Fruit fly (Drosophila melanogaster) whole organism, prepupa: ENCODE data around the gene fit.

Source experiments
- Blimp-1 ChIP-seq: fragments of 200-800 bp; sonication (Bioruptor generic); optimal IDR thresholded peaks from 3 replicates; lab custom pipeline; 2017; ENCODE audit warnings: missing biosample characterization, missing genetic modification characterization, mild to moderate bottlenecking, moderate library complexity, missing genetic modification reagents
- CG10669 ChIP-seq: fragments of 200-800 bp; sonication (Bioruptor generic); optimal IDR thresholded peaks from 3 replicates; lab custom pipeline; 2018; ENCODE audit warnings: missing biosample characterization, mild to moderate bottlenecking, missing genetic modification characterization, moderate library complexity
- CG15336 ChIP-seq: fragments of 200-800 bp; sonication (Bioruptor generic); IDR thresholded peaks from 2 replicates; pipeline ENCODE4 v1.3.6; 2022; ENCODE audit warnings: missing biosample characterization, missing genetic modification characterization
- CG3032 ChIP-seq: fragments of 200-800 bp; optimal IDR thresholded peaks from 2 replicates; lab custom pipeline; 2019; ENCODE audit warnings: missing biosample characterization, mild to moderate bottlenecking, missing genetic modification characterization, moderate library complexity
- CG31627 ChIP-seq: fragments of 200-800 bp; sonication (Bioruptor generic); optimal IDR thresholded peaks from 3 replicates; lab custom pipeline; 2016; ENCODE audit warnings: missing biosample characterization, missing genetic modification characterization
- CG34406 ChIP-seq: fragments of 200-800 bp; sonication (Bioruptor generic); optimal IDR thresholded peaks from 3 replicates; lab custom pipeline; 2016; ENCODE audit warnings: missing biosample characterization, missing genetic modification characterization
- CG3919 ChIP-seq: fragments of 200-800 bp; sonication (Bioruptor generic); optimal IDR thresholded peaks from 3 replicates; lab custom pipeline; 2016; ENCODE audit warnings: missing biosample characterization, missing genetic modification characterization
- CG6163 ChIP-seq: fragments of 200-800 bp; sonication (Bioruptor generic); IDR thresholded peaks from 3 replicates; pipeline ENCODE4 v1.3.6; 2022; ENCODE audit warnings: missing biosample characterization, missing genetic modification characterization
- CG6276 ChIP-seq: fragments of 200-800 bp; sonication (Bioruptor generic); optimal IDR thresholded peaks from 2 replicates; lab custom pipeline; 2017; ENCODE audit warnings: missing biosample characterization, mild to moderate bottlenecking, missing genetic modification characterization
- CG6792 ChIP-seq: fragments of 200-800 bp; sonication (Bioruptor generic); optimal IDR thresholded peaks from 3 replicates; lab custom pipeline; 2016; ENCODE audit warnings: missing biosample characterization, missing genetic modification characterization
- CG6808 ChIP-seq: fragments of 200-800 bp; sonication (Bioruptor generic); optimal IDR thresholded peaks from 3 replicates; lab custom pipeline; 2017; ENCODE audit warnings: missing biosample characterization, missing genetic modification characterization, mild to moderate bottlenecking, moderate library complexity, missing genetic modification reagents
- CG6854 ChIP-seq: fragments of 200-800 bp; sonication (Bioruptor generic); optimal IDR thresholded peaks from 2 replicates; lab custom pipeline; 2017; ENCODE audit warnings: missing biosample characterization, mild to moderate bottlenecking, missing genetic modification characterization
- CG8319 ChIP-seq: fragments of 200-800 bp; sonication (Bioruptor generic); optimal IDR thresholded peaks from 3 replicates; lab custom pipeline; 2016; ENCODE audit warnings: missing biosample characterization, missing genetic modification characterization
- CG8632 ChIP-seq: fragments of 200-800 bp; sonication (Bioruptor generic); optimal IDR thresholded peaks from 3 replicates; lab custom pipeline; 2016; ENCODE audit warnings: missing biosample characterization, missing genetic modification characterization
- CG9139 ChIP-seq: fragments of 200-800 bp; sonication (Bioruptor generic); optimal IDR thresholded peaks from 3 replicates; lab custom pipeline; 2017; ENCODE audit warnings: missing biosample characterization, mild to moderate bottlenecking, missing genetic modification characterization
- Eip78C ChIP-seq: fragments of 200-800 bp; sonication (Bioruptor generic); peaks from one replicate; lab custom pipeline; 2016; ENCODE audit warnings: missing biosample characterization, missing genetic modification characterization
- Eip93F ChIP-seq: fragments of 200-800 bp; sonication (Bioruptor generic); optimal IDR thresholded peaks from 2 replicates; lab custom pipeline; 2016; ENCODE audit warnings: missing biosample characterization, mild to moderate bottlenecking, missing genetic modification characterization
- Ets21C ChIP-seq: fragments of 200-800 bp; sonication (Bioruptor generic); optimal IDR thresholded peaks from 3 replicates; lab custom pipeline; 2016; ENCODE audit warnings: missing biosample characterization, missing genetic modification characterization
- Ets96B ChIP-seq: fragments of 200-800 bp; optimal IDR thresholded peaks from 2 replicates; lab custom pipeline; 2019; ENCODE audit warnings: missing biosample characterization, mild to moderate bottlenecking, missing genetic modification characterization, moderate library complexity
- Gug ChIP-seq: fragments of 200-800 bp; sonication (Bioruptor generic); IDR thresholded peaks from 2 replicates; pipeline ENCODE4 v1.3.6; 2022; ENCODE audit warnings: missing biosample characterization, missing genetic modification characterization
- Hr38 ChIP-seq: sonication (Bioruptor generic); optimal IDR thresholded peaks from 2 replicates; lab custom pipeline; 2016; ENCODE audit warnings: missing biosample characterization, missing genetic modification characterization
- Hr39 ChIP-seq: fragments of 200-800 bp; sonication (Bioruptor generic); optimal IDR thresholded peaks from 2 replicates; lab custom pipeline; 2016; ENCODE audit warnings: missing biosample characterization, missing genetic modification characterization
- Hr4 ChIP-seq: fragments of 200-800 bp; sonication (Bioruptor generic); optimal IDR thresholded peaks from 3 replicates; lab custom pipeline; 2016; ENCODE audit warnings: missing biosample characterization, missing genetic modification characterization
- Met ChIP-seq: fragments of 200-800 bp; sonication (Bioruptor generic); optimal IDR thresholded peaks from 3 replicates; lab custom pipeline; 2016; ENCODE audit warnings: missing biosample characterization, missing genetic modification characterization
- Sox14 ChIP-seq: fragments of 200-800 bp; sonication (Bioruptor generic); optimal IDR thresholded peaks from 3 replicates; lab custom pipeline; 2016; ENCODE audit warnings: missing biosample characterization, missing genetic modification characterization
- Sox15 ChIP-seq: fragments of 200-800 bp; sonication (Bioruptor generic); optimal IDR thresholded peaks from 3 replicates; lab custom pipeline; 2016; ENCODE audit warnings: missing biosample characterization, missing genetic modification characterization
- achi ChIP-seq: fragments of 200-800 bp; sonication (Bioruptor generic); optimal IDR thresholded peaks from 3 replicates; lab custom pipeline; 2016; ENCODE audit warnings: missing biosample characterization, missing genetic modification characterization
- acj6 ChIP-seq: fragments of 200-800 bp; sonication (Bioruptor generic); optimal IDR thresholded peaks from 3 replicates; lab custom pipeline; 2016; ENCODE audit warnings: missing biosample characterization, missing genetic modification characterization
- cyc ChIP-seq: fragments of 200-800 bp; sonication (Bioruptor generic); optimal IDR thresholded peaks from 3 replicates; lab custom pipeline; 2016; ENCODE audit warnings: missing biosample characterization, missing genetic modification characterization
- eg ChIP-seq: fragments of 200-800 bp; sonication (Bioruptor generic); IDR thresholded peaks from 3 replicates; pipeline ENCODE4 v1.3.6; 2022; ENCODE audit warnings: missing biosample characterization, missing genetic modification characterization
- esn ChIP-seq: fragments of 200-800 bp; sonication (Bioruptor generic); optimal IDR thresholded peaks from 2 replicates; lab custom pipeline; 2016; ENCODE audit warnings: missing biosample characterization, mild to moderate bottlenecking, missing genetic modification characterization, moderate library complexity
- fd85E ChIP-seq: fragments of 200-800 bp; sonication (Bioruptor generic); optimal IDR thresholded peaks from 3 replicates; lab custom pipeline; 2016; ENCODE audit warnings: missing biosample characterization, missing genetic modification characterization
- lz ChIP-seq: fragments of 200-800 bp; sonication (Bioruptor generic); optimal IDR thresholded peaks from 3 replicates; lab custom pipeline; 2016; ENCODE audit warnings: missing biosample characterization, missing genetic modification characterization
- pdm3 ChIP-seq: fragments of 200-800 bp; sonication (Bioruptor generic); optimal IDR thresholded peaks from 3 replicates; lab custom pipeline; 2016; ENCODE audit warnings: missing biosample characterization, missing genetic modification characterization
- spab ChIP-seq: fragments of 200-800 bp; sonication (Bioruptor generic); optimal IDR thresholded peaks from 2 replicates; lab custom pipeline; 2017; ENCODE audit warnings: missing biosample characterization, mild to moderate bottlenecking, missing genetic modification characterization, missing genetic modification reagents
- ss ChIP-seq, 2 experiments: fragments of 200-800 bp; sonication (Bioruptor generic); optimal IDR thresholded peaks; 2 replicates in 1 of 2; 3 replicates in 1 of 2; lab custom pipeline; 2017 to 2018; ENCODE audit warnings: mild to moderate bottlenecking in 2 of 2, missing biosample characterization in 2 of 2, missing genetic modification characterization in 2 of 2, moderate library complexity in 1 of 2
- svp ChIP-seq: fragments of 200-800 bp; sonication (Bioruptor generic); peaks from one replicate; lab custom pipeline; 2016; ENCODE audit warnings: missing biosample characterization, missing genetic modification characterization
- topi ChIP-seq: fragments of 200-800 bp; sonication (Bioruptor generic); optimal IDR thresholded peaks from 3 replicates; lab custom pipeline; 2016; ENCODE audit warnings: missing biosample characterization, missing genetic modification characterization
- vri ChIP-seq: fragments of 200-800 bp; sonication (Bioruptor generic); optimal IDR thresholded peaks from 3 replicates; lab custom pipeline; 2016; ENCODE audit warnings: missing biosample characterization, mild to moderate bottlenecking, missing genetic modification characterization

The fit gene

dm6 chr3R:21848987-21849442 lies 35.2 kb downstream of the fit start (continued):
- TF ChIP-seq fd85E (GFP tag; lab: Kevin White, UChicago) = peak; percentile 80
- TF ChIP-seq Sox15 (GFP tag; lab: Kevin White, UChicago) = peak; percentile 93
- peak; percentile 96 for TF ChIP-seq Hr39
- TF ChIP-seq CG8632 (GFP tag; lab: Kevin White, UChicago) = peak; percentile 94
- TF ChIP-seq Ets96B (tag; lab: Kevin White, UChicago) = peak; percentile 91
- peak; percentile 96 for TF ChIP-seq CG31627 (GFP tag; lab: Kevin White, UChicago)
- peak; percentile 96 for TF ChIP-seq acj6 (GFP tag; lab: Kevin White, UChicago)
- peak; percentile 93 for TF ChIP-seq Ets21C (GFP tag; lab: Kevin White, UChicago)
- TF ChIP-seq Hr4 (GFP tag; lab: Kevin White, UChicago) = peak; percentile 95
- TF ChIP-seq CG6276 (GFP tag; lab: Kevin White, UChicago) = peak; percentile 95
- TF ChIP-seq CG9139 = peak; percentile 85
- TF ChIP-seq CG15336 (GFP tag; lab: Robert Waterston, UW) = peak; percentile 94
- TF ChIP-seq vri = peak; percentile 93
- peak; percentile 97 for TF ChIP-seq CG34406 (GFP tag; lab: Kevin White, UChicago)
- peak; percentile 96 for TF ChIP-seq CG3919 (GFP tag; lab: Kevin White, UChicago)
- peak; percentile 96 for TF ChIP-seq spab (GFP tag; lab: Kevin White, UChicago)
- peak; percentile 91 for TF ChIP-seq Eip93F (GFP tag; lab: Kevin White, UChicago)
- peak; percentile 91 for TF ChIP-seq CG3032 (tag; lab: Kevin White, UChicago)
- TF ChIP-seq CG6808 = peak; percentile 96

- no peak for TF ChIP-seq Gug (GFP tag; lab: Robert Waterston, UW)
- TF ChIP-seq Hr4 (GFP tag; lab: Kevin White, UChicago) = no peak
- no peak for TF ChIP-seq Ets96B (tag; lab: Kevin White, UChicago)
- no peak for TF ChIP-seq Sox15 (GFP tag; lab: Kevin White, UChicago)
- TF ChIP-seq CG8319 (GFP tag; lab: Kevin White, UChicago) = no peak
- no peak for TF ChIP-seq ss (GFP tag; optimal IDR thresholded peaks at IDR 0.05; lab: Kevin White, UChicago)
- no peak for TF ChIP-seq CG31627 (GFP tag; lab: Kevin White, UChicago)
- no peak for TF ChIP-seq vri
- no peak for TF ChIP-seq Eip93F (GFP tag; lab: Kevin White, UChicago)
- TF ChIP-seq Met (GFP tag; lab: Kevin White, UChicago) = no peak
- no peak for TF ChIP-seq topi (GFP tag; lab: Kevin White, UChicago)
- no peak for TF ChIP-seq cyc (GFP tag; lab: Kevin White, UChicago)
- TF ChIP-seq lz (GFP tag; lab: Kevin White, UChicago) = no peak
- no peak for TF ChIP-seq pdm3 (GFP tag; lab: Kevin White, UChicago)
- peak; percentile 98 for TF ChIP-seq svp
- TF ChIP-seq Sox14 (GFP tag; lab: Kevin White, UChicago) = no peak
- no peak for TF ChIP-seq CG9139
- no peak for TF ChIP-seq CG10669 (GFP tag; lab: Kevin White, UChicago)
- TF ChIP-seq acj6 (GFP tag; lab: Kevin White, UChicago) = no peak
- 0 out of 3 replicates have a peak, but pooled peaks have one; percentile 18 for TF ChIP-seq eg (GFP tag; lab: Robert Waterston, UW)
- TF ChIP-seq spab (GFP tag; lab: Kevin White, UChicago) = no peak
- no peak for TF ChIP-seq achi (GFP tag; lab: Kevin White, UChicago)
- no peak for TF ChIP-seq Hr38
- TF ChIP-seq Eip78C (GFP tag; lab: Kevin White, UChicago) = peak; percentile 54
- no peak for TF ChIP-seq esn (GFP tag; lab: Kevin White, UChicago)
- no peak for TF ChIP-seq CG6792 (GFP tag; lab: Kevin White, UChicago)
- TF ChIP-seq CG6854 = no peak
- TF ChIP-seq fd85E (GFP tag; lab: Kevin White, UChicago) = no peak
- no peak for TF ChIP-seq Blimp-1 (GFP tag; lab: Kevin White, UChicago)
- peak; percentile 43; the same call in 1 of the 3 replicates for TF ChIP-seq CG6163
These were observed 36.0 kb downstream of the fit start for dm6 chr3R:21848271-21848670.
